Worm (Caenorhabditis elegans) whole organism, L2 larva: ENCODE data around the gene F21D9.8.

Experiments used
- R02D3.7 ChIP-seq: fragments of 150-350 bp; optimal IDR thresholded peaks from 2 replicates; lab custom pipeline; 2014; ENCODE audit warnings: missing biosample characterization, missing genetic modification characterization
- lin-11 ChIP-seq: fragments of 150-350 bp; sonication (generic microtip); optimal IDR thresholded peaks from 2 replicates; lab custom pipeline; 2014; ENCODE audit warnings: missing biosample characterization, missing genetic modification characterization, inconsistent platforms, mixed read lengths
- lin-39 ChIP-seq: fragments of 150-350 bp; optimal IDR thresholded peaks from 2 replicates; lab custom pipeline; 2014; ENCODE audit warnings: missing biosample characterization, missing genetic modification reagents, missing genetic modification characterization
- nhr-12 ChIP-seq: fragments of 150-350 bp; optimal IDR thresholded peaks from 2 replicates; lab custom pipeline; 2014; ENCODE audit warnings: missing biosample characterization, missing genetic modification characterization
- nhr-237 ChIP-seq: fragments of 150-350 bp; optimal IDR thresholded peaks from 2 replicates; lab custom pipeline; 2014; ENCODE audit warnings: missing biosample characterization, missing genetic modification characterization
- snpc-4 ChIP-seq: fragments of 150-350 bp; optimal IDR thresholded peaks from 2 replicates; lab custom pipeline; 2014; ENCODE audit warnings: missing biosample characterization, missing genetic modification characterization

ce11 chrV:19250983-19251382, 28.8 kb downstream of the F21D9.8 start, which contains the start of gene str-81:
- TF ChIP-seq nhr-237 (no peak), nhr-12 (tag; lab: Kevin White, UChicago) (no peak), lin-39 (tag; lab: Kevin White, UChicago) (no peak), snpc-4 (tag; lab: Kevin White, UChicago) (no peak), lin-11 (tag; lab: Kevin White, UChicago) (no peak), R02D3.7 (no peak)
